Fruit fly (Drosophila melanogaster): Measurements from ENCODE around the gene CG4239.

The CG4239 gene

dm6 chrX:16403811-16404420 is 18.8 kb downstream of the CG4239 start (continued):
- TF ChIP-seq CG18476 (GFP tag; optimal IDR thresholded peaks at IDR 0.05) (peak; percentile 68), crol (GFP tag; IDR thresholded peaks at IDR 0.05) (no peak), cato (GFP tag; optimal IDR thresholded peaks at IDR 0.05; ENCODE audit: borderline replicate concordance) (no peak), CG4424 (GFP tag; optimal IDR thresholded peaks at IDR 0.05) (peak; percentile 66), lilli (GFP tag; optimal IDR thresholded peaks at IDR 0.05) (peak; percentile 89), CG6791 (GFP tag; IDR thresholded peaks at IDR 0.05; ENCODE audit: partially characterized antibody) (no peak), CG17802 (tag; optimal IDR thresholded peaks at IDR 0.05) (peak; percentile 12), CG18764 (GFP tag; optimal IDR thresholded peaks at IDR 0.05) (no peak), CG11504 (tag; optimal IDR thresholded peaks at IDR 0.05) (no peak), CG10654 (GFP tag; optimal IDR thresholded peaks at IDR 0.05) (peak; percentile 60), CG11247 (GFP tag; IDR thresholded peaks at IDR 0.05) (peak; percentile 63), Optix (GFP tag; IDR thresholded peaks at IDR 0.05) (no peak), CG8944 (GFP tag; optimal IDR thresholded peaks at IDR 0.05) (peak; percentile 26), CG33213 (GFP tag; optimal IDR thresholded peaks at IDR 0.05) (no peak), CG18011 (GFP tag; optimal IDR thresholded peaks at IDR 0.05) (peak; percentile 5), CG34422 (GFP tag; IDR thresholded peaks at IDR 0.05) (peak; percentile 74; the same call in 2 of the 3 replicates), gsb (GFP tag; IDR thresholded peaks at IDR 0.05) (peak; percentile 69), zen2 (GFP tag; IDR thresholded peaks at IDR 0.05; ENCODE audit: partially characterized antibody) (no peak), CG14965 (GFP tag; optimal IDR thresholded peaks at IDR 0.05; ENCODE audit: borderline replicate concordance) (no peak), CG15011 (GFP tag; optimal IDR thresholded peaks at IDR 0.05) (peak; percentile 68), CG6654 (GFP tag; optimal IDR thresholded peaks at IDR 0.05) (no peak), Nf-YA (GFP tag; IDR thresholded peaks at IDR 0.05) (peak; percentile 65), CG2129 (GFP tag; IDR thresholded peaks at IDR 0.05; ENCODE audit: partially characterized antibody) (no peak), Fer3 (tag; optimal IDR thresholded peaks at IDR 0.05) (peak; percentile 84), pb (GFP tag; optimal IDR thresholded peaks at IDR 0.05) (peak; percentile 30), Drgx (GFP tag; IDR thresholded peaks at IDR 0.05) (peak; percentile 90), ato (GFP tag; IDR thresholded peaks at IDR 0.05; ENCODE audit: partially characterized antibody) (no peak), CG3281 (GFP tag; optimal IDR thresholded peaks at IDR 0.05) (peak; percentile 77), H2.0 (GFP tag; IDR thresholded peaks at IDR 0.05) (peak; percentile 74), CG30020 (tag; optimal IDR thresholded peaks at IDR 0.05) (no peak), chn (GFP tag; optimal IDR thresholded peaks at IDR 0.05) (peak; percentile 35), yki (optimal IDR thresholded peaks at IDR 0.05) (no peak), unc-4 (GFP tag; IDR thresholded peaks at IDR 0.05; ENCODE audit: partially characterized antibody) (no peak), ranshi (GFP tag; IDR thresholded peaks at IDR 0.05) (peak; percentile 87), HLHmδ (GFP tag; optimal IDR thresholded peaks at IDR 0.05) (no peak), ro (GFP tag; IDR thresholded peaks at IDR 0.05) (no peak), tll (GFP tag; optimal IDR thresholded peaks at IDR 0.05) (no peak), CG17612 (GFP tag; IDR thresholded peaks at IDR 0.05) (no peak), CG9215 (GFP tag; IDR thresholded peaks at IDR 0.05) (peak; percentile 27; the same call in 1 of the 2 replicates), CG5953 (GFP tag; IDR thresholded peaks at IDR 0.05) (peak; percentile 81), ci (GFP tag; IDR thresholded peaks at IDR 0.05) (peak; percentile 84), org-1 (GFP tag; optimal IDR thresholded peaks at IDR 0.05) (peak; percentile 67), CG7357 (GFP tag; IDR thresholded peaks at IDR 0.05) (peak; percentile 67; the same call in 2 of the 3 replicates), D19A (tag; optimal IDR thresholded peaks at IDR 0.05) (peak; percentile 90), CG3163 (GFP tag; optimal IDR thresholded peaks at IDR 0.05) (no peak), Ptx1 (GFP tag; IDR thresholded peaks at IDR 0.05) (peak; percentile 81), CG1647 (GFP tag; optimal IDR thresholded peaks at IDR 0.05) (peak; percentile 62), CG9437 (GFP tag; optimal IDR thresholded peaks at IDR 0.05) (peak; percentile 55), CG12104 (GFP tag; optimal IDR thresholded peaks at IDR 0.05) (peak; percentile 63), CG10431 (GFP tag; optimal IDR thresholded peaks at IDR 0.05) (no peak), wor (GFP tag; IDR thresholded peaks at IDR 0.05) (peak; percentile 27; the same call in 1 of the 2 replicates)

Data from whole organism, embryonic.